Fruit fly (Drosophila melanogaster) Kc167 (cell line): ENCODE results near the gene CG12684.

Experiments
- Myc ChIP-seq: fragments of >200 bp; optimal IDR thresholded peaks from 2 replicates; lab custom pipeline; 2017; ENCODE audit warnings: missing external identifiers
- Sin3A ChIP-seq: fragments of >200 bp; optimal IDR thresholded peaks from 2 replicates; lab custom pipeline; 2018; ENCODE audit warnings: missing external identifiers
- h ChIP-seq: fragments of >200 bp; optimal IDR thresholded peaks from 3 replicates; lab custom pipeline; 2018; ENCODE audit warnings: missing external identifiers
- insv ChIP-seq: fragments of >200 bp; optimal IDR thresholded peaks from 3 replicates; lab custom pipeline; 2018; ENCODE audit warnings: missing external identifiers
- psq ChIP-seq: fragments of >200 bp; optimal IDR thresholded peaks from 2 replicates; lab custom pipeline; 2017; ENCODE audit warnings: missing external identifiers
- ttk ChIP-seq: sonication (Bioruptor generic); optimal IDR thresholded peaks from 2 replicates; lab custom pipeline; 2017; ENCODE audit warnings: missing external identifiers

The CG12684 gene

DNA sequence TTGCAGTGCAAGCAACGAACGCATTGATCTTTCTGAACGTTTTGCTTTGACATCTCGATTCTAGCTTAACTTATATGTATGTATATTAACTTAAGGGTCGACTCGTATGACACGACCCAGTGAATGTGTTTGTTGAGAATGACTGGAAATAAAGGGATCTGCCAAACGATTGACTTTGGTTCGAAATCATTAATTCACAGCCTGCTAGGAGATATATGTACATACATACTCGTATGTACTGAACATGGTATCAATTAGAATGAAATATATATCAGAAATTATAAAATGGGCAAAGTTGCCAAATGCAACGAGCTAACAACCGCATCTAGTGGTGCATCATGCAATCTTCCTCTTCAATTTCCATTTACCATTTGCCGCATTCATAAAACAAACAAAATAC lies at the start of gene CG12684:
Gene CG12684, minus strand, starts transcription at position 101 of the 400 bp plus-strand sequence.
- no peak for TF ChIP-seq psq
- no peak for TF ChIP-seq Sin3A (lab: Kevin White, UChicago)
- no peak for TF ChIP-seq h
- TF ChIP-seq insv (lab: Kevin White, UChicago) = no peak
- no peak for TF ChIP-seq ttk (lab: Kevin White, UChicago)
- no peak for TF ChIP-seq Myc (lab: Kevin White, UChicago)

DNA sequence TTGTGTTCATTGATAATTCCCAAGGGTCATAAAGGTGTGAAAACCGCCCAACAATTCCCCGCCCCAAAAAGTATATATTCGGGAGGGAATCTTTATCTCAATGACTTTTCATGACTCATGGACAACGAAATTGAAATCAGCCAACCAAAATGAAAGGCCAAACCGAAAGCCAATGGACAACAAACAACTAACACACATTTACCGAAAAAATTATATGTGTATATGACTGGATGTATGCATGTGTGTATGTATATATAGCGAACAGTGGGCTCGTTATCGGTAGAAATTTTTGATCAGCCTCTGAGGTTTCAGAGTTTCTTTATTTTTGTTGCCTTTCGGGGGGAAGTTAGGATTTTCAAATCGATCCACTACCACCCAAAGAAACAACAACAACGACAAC lies 47.1 kb upstream of the CG12684 start:
- no peak for TF ChIP-seq insv (lab: Kevin White, UChicago)
- no peak for TF ChIP-seq h
- no peak for TF ChIP-seq Sin3A (lab: Kevin White, UChicago)
- TF ChIP-seq Myc (lab: Kevin White, UChicago) = no peak
- TF ChIP-seq psq = no peak
- no peak for TF ChIP-seq ttk (lab: Kevin White, UChicago)

DNA sequence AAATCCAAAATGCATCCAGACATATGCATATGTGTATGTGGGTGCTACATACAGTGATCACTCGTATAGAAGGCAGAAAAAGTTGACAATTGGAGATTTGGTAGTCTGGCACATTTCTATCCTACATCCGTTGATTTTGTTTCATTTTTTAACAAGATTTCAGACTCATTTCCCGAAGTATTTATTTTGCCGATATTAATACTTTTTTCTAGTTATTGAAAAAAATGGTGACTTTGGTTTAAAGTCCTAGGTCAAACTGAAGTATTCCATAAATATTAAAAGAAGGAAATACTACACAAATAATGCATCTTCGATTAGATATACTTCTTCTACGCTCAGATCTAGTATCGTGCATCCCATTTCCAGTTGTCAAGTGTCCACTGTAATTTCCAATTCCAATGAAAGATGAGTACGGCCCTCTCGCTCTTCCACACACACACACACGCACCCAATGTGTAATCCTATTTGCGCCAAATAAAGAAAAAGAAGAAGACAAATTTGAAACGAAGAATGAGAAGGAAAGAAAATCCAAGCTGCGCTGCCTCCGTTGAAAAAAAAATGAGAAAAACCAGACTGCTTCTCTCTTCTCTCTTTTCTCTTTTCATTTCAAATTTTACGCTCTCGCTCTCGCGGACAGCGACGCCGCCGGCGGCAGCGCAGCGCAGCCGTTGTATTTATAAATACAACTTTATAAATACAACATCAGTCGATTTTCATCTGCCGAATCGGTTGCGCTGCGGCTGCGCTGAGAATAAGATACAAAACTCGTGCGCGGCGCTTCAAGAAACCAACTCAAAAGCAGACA lies 45.3 kb upstream of the CG12684 start, which contains the start of gene peb:
Gene peb, plus strand, starts transcription at position 700 of the 805 bp plus-strand sequence.
- TF ChIP-seq h (no peak), insv (lab: Kevin White, UChicago) (no peak), Sin3A (lab: Kevin White, UChicago) (no peak), psq (no peak), Myc (lab: Kevin White, UChicago) (no peak), ttk (lab: Kevin White, UChicago) (no peak)

dm6 chrX:4615684-4616292 lies 44.1 kb upstream of the CG12684 start:
- TF ChIP-seq insv (lab: Kevin White, UChicago) (no peak), Sin3A (lab: Kevin White, UChicago) (no peak), Myc (lab: Kevin White, UChicago) (no peak), ttk (lab: Kevin White, UChicago) (no peak), h (no peak), psq (no peak)

dm6 chrX:4614945-4615344 lies 43.2 kb upstream of the CG12684 start:
- TF ChIP-seq insv (lab: Kevin White, UChicago) = no peak
- TF ChIP-seq Myc (lab: Kevin White, UChicago) = no peak
- TF ChIP-seq ttk (lab: Kevin White, UChicago) = no peak
- no peak for TF ChIP-seq Sin3A (lab: Kevin White, UChicago)
- no peak for TF ChIP-seq psq
- no peak for TF ChIP-seq h

dm6 chrX:4614325-4614724 lies 42.6 kb upstream of the CG12684 start:
- TF ChIP-seq ttk (lab: Kevin White, UChicago) = no peak
- TF ChIP-seq Sin3A (lab: Kevin White, UChicago) = no peak
- TF ChIP-seq psq = no peak
- TF ChIP-seq Myc (lab: Kevin White, UChicago) = no peak
- TF ChIP-seq insv (lab: Kevin White, UChicago) = no peak

- TF ChIP-seq h (no peak), Myc (lab: Kevin White, UChicago) (no peak), ttk (lab: Kevin White, UChicago) (no peak)
Measured at dm6 chrX:4613613-4614012, 41.9 kb upstream of the CG12684 start.

DNA sequence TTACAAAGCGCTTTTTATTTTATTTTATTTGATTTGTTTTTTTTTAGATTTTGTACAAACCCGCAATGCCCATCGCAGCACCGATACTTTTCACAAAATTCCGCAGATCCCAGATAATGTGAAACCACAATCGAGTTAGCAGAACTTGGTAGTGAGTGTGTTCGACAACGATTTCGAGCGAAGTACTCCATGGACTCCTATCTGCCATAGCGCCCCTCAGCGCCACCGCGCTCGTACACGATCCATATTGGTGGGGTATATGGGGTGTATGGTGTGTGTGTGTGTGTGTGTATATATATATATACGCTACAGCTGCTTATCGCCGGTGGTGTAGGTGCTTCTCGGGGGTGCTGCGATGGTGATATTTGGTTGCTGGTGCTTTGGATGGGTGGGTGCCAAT lies 40.7 kb upstream of the CG12684 start:
- TF ChIP-seq insv (lab: Kevin White, UChicago) (no peak), Myc (lab: Kevin White, UChicago) (no peak), h (no peak), Sin3A (lab: Kevin White, UChicago) (no peak), psq (no peak), ttk (lab: Kevin White, UChicago) (no peak)

DNA sequence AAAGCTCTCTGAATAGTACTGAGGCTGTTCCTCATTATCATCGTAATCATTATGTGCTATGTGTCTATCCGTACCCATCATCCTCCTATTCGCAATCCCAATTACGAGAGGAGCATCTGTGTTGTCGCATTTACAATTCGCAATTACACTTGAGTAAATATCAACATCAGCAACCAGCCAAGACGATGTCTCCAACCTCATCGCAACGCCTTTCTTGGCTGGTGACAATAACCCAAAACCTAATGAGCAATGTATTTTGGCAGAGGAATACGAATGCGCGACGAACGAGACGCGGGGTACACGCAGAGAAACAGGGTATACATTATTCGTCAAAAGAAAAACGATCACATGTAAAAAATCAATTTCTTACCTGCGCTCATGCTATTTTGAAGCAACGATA lies 38.8 kb upstream of the CG12684 start:
- TF ChIP-seq Sin3A (lab: Kevin White, UChicago) = no peak
- no peak for TF ChIP-seq Myc (lab: Kevin White, UChicago)
- no peak for TF ChIP-seq h
- no peak for TF ChIP-seq psq
- no peak for TF ChIP-seq insv (lab: Kevin White, UChicago)
- TF ChIP-seq ttk (lab: Kevin White, UChicago) = no peak

dm6 chrX:4609737-4610136 lies 38.0 kb upstream of the CG12684 start:
- TF ChIP-seq h = no peak
- TF ChIP-seq ttk (lab: Kevin White, UChicago) = no peak
- no peak for TF ChIP-seq Myc (lab: Kevin White, UChicago)

- TF ChIP-seq h (no peak), Myc (lab: Kevin White, UChicago) (no peak), Sin3A (lab: Kevin White, UChicago) (no peak), ttk (lab: Kevin White, UChicago) (no peak), psq (no peak), insv (lab: Kevin White, UChicago) (no peak)
Measured at dm6 chrX:4606447-4606846, 34.7 kb upstream of the CG12684 start.

- no peak for TF ChIP-seq ttk (lab: Kevin White, UChicago)
- no peak for TF ChIP-seq psq
- TF ChIP-seq insv (lab: Kevin White, UChicago) = no peak
- TF ChIP-seq Sin3A (lab: Kevin White, UChicago) = no peak
- no peak for TF ChIP-seq h
- no peak for TF ChIP-seq Myc (lab: Kevin White, UChicago)
Measured at dm6 chrX:4605313-4605712, 33.6 kb upstream of the CG12684 start.
